Fruit fly (Drosophila melanogaster) whole organism: ENCODE measurements around the gene Vm26Ab.

Experiments
- CG8478 ChIP-seq: fragments of >200 bp; optimal IDR thresholded peaks from 2 replicates; lab custom pipeline; 2018; ENCODE audit warnings: inconsistent platforms
- Dll ChIP-seq: fragments of >200 bp; optimal IDR thresholded peaks from 2 replicates; lab custom pipeline; 2017
- EcR ChIP-seq, 2 experiments: fragments of >200 bp; optimal IDR thresholded peaks; 2 replicates each; lab custom pipeline; 2017; ENCODE audit warnings: missing biosample characterization in 2 of 2, missing genetic modification characterization in 2 of 2, missing genetic modification reagents in 2 of 2

- TF ChIP-seq Dll (lab: Kevin White, UChicago), result no peak
- TF ChIP-seq CG8478 (lab: Kevin White, UChicago), result no peak
- no peak for TF ChIP-seq EcR (GFP tag; optimal IDR thresholded peaks at IDR 0.05; lab: Kevin White, UChicago)
Observed at dm6 chr2L:6000065-6000464, 43.3 kb downstream of the Vm26Ab start, which contains the start of gene Tsp26A.
